Fruit fly (Drosophila melanogaster): Measurements from ENCODE around the gene Hip14.

Gene Hip14

dm6 chr3L:15982148-15982547, 5.9 kb upstream of the Hip14 start:
- TF ChIP-seq dac (GFP tag; optimal IDR thresholded peaks at IDR 0.05) (no peak), vri (GFP tag; optimal IDR thresholded peaks at IDR 0.05) (no peak), Sox15 (GFP tag; optimal IDR thresholded peaks at IDR 0.05) (no peak), CG9139 (GFP tag; optimal IDR thresholded peaks at IDR 0.05) (no peak), fd59A (GFP tag; optimal IDR thresholded peaks at IDR 0.05) (no peak), CG11762 (GFP tag; optimal IDR thresholded peaks at IDR 0.05; ENCODE audit: insufficient read depth) (no peak), CG10669 (GFP tag; optimal IDR thresholded peaks at IDR 0.05) (no peak), CG31627 (GFP tag; optimal IDR thresholded peaks at IDR 0.05) (no peak), CG8632 (GFP tag; optimal IDR thresholded peaks at IDR 0.05) (no peak), Smox (GFP tag; optimal IDR thresholded peaks at IDR 0.05) (no peak), CG11294 (GFP tag; IDR thresholded peaks at IDR 0.05) (no peak), CG4318 (GFP tag; optimal IDR thresholded peaks at IDR 0.05) (no peak), Met (GFP tag; optimal IDR thresholded peaks at IDR 0.05) (no peak), lz (GFP tag; optimal IDR thresholded peaks at IDR 0.05) (no peak), Gug (GFP tag; IDR thresholded peaks at IDR 0.05) (no peak), CG6276 (GFP tag; optimal IDR thresholded peaks at IDR 0.05) (no peak), CG6808 (GFP tag; optimal IDR thresholded peaks at IDR 0.05) (no peak), Blimp-1 (GFP tag; optimal IDR thresholded peaks at IDR 0.05) (no peak), Sox14 (GFP tag; optimal IDR thresholded peaks at IDR 0.05) (no peak), pdm3 (GFP tag; optimal IDR thresholded peaks at IDR 0.05) (no peak)

dm6 chr3L:15982783-15983432, 5.1 kb upstream of the Hip14 start, which contains the start of the genes brm and Arl1:
Gene brm, minus strand, starts transcription at chr3L:15982869.
Gene Arl1, plus strand, starts transcription at chr3L:15983135.
- TF ChIP-seq CG10669 (GFP tag; optimal IDR thresholded peaks at IDR 0.05), result peak; percentile 96
- peak; percentile 92 for TF ChIP-seq CG6854 (GFP tag; optimal IDR thresholded peaks at IDR 0.05)
- peak; percentile 97 for TF ChIP-seq Eip93F (GFP tag; optimal IDR thresholded peaks at IDR 0.05)
- TF ChIP-seq Eip75B (GFP tag; optimal IDR thresholded peaks at IDR 0.05), result peak; percentile 94
- TF ChIP-seq Hr39 (GFP tag; optimal IDR thresholded peaks at IDR 0.05), result peak; percentile 92
- TF ChIP-seq CG3032 (tag; optimal IDR thresholded peaks at IDR 0.05), result peak; percentile 99
- peak; percentile 96 for TF ChIP-seq CG9139 (GFP tag; optimal IDR thresholded peaks at IDR 0.05)
- peak; percentile 99 for TF ChIP-seq CG6163 (GFP tag; IDR thresholded peaks at IDR 0.05)
- TF ChIP-seq Eip78C (GFP tag), result peak; percentile 99
- TF ChIP-seq spab (GFP tag; optimal IDR thresholded peaks at IDR 0.05), result peak; percentile 96
- no peak for TF ChIP-seq CG16779 (tag; optimal IDR thresholded peaks at IDR 0.05)
- TF ChIP-seq cyc (GFP tag; optimal IDR thresholded peaks at IDR 0.05), result peak; percentile 96
- peak; percentile 98 for TF ChIP-seq acj6 (GFP tag; optimal IDR thresholded peaks at IDR 0.05)
- peak; percentile 90 for TF ChIP-seq Ets21C (GFP tag; optimal IDR thresholded peaks at IDR 0.05)
- peak; percentile 98 for TF ChIP-seq CG8632 (GFP tag; optimal IDR thresholded peaks at IDR 0.05)
- TF ChIP-seq dsx (GFP tag; optimal IDR thresholded peaks at IDR 0.05; ENCODE audit: poor library complexity, severe bottlenecking), result peak; percentile 97
- TF ChIP-seq lz (GFP tag; optimal IDR thresholded peaks at IDR 0.05), result peak; percentile 96
- TF ChIP-seq fd85E (GFP tag; optimal IDR thresholded peaks at IDR 0.05), result peak; percentile 85
- TF ChIP-seq Hr38 (GFP tag; optimal IDR thresholded peaks at IDR 0.05), result peak; percentile 6
- TF ChIP-seq CG32006 (GFP tag; optimal IDR thresholded peaks at IDR 0.05), result peak; percentile 98
- peak; percentile 92 for TF ChIP-seq Blimp-1 (GFP tag; optimal IDR thresholded peaks at IDR 0.05)
- TF ChIP-seq achi (GFP tag; optimal IDR thresholded peaks at IDR 0.05), result peak; percentile 97
- TF ChIP-seq svp (GFP tag), result peak; percentile 99
- TF ChIP-seq CG11762 (GFP tag; optimal IDR thresholded peaks at IDR 0.05; ENCODE audit: insufficient read depth), result peak; percentile 95
- peak; percentile 94 for TF ChIP-seq CG6792 (GFP tag; optimal IDR thresholded peaks at IDR 0.05)
- peak; percentile 96 to 98 for TF ChIP-seq salr (GFP tag; optimal IDR thresholded peaks at IDR 0.05)
- peak; percentile 97 for TF ChIP-seq Lpt (GFP tag; optimal IDR thresholded peaks at IDR 0.05)
- peak; percentile 97 for TF ChIP-seq net (GFP tag; optimal IDR thresholded peaks at IDR 0.05)
- TF ChIP-seq CG7368 (GFP tag; optimal IDR thresholded peaks at IDR 0.05), result peak; percentile 94
- TF ChIP-seq CG11294 (GFP tag; IDR thresholded peaks at IDR 0.05), result peak; percentile 98
- peak; percentile 99 for TF ChIP-seq Ets96B (tag; optimal IDR thresholded peaks at IDR 0.05)
- peak; percentile 99 for TF ChIP-seq CG4318 (GFP tag; optimal IDR thresholded peaks at IDR 0.05)
- peak; percentile 98 for TF ChIP-seq CG3919 (GFP tag; optimal IDR thresholded peaks at IDR 0.05)
- TF ChIP-seq CG10631 (GFP tag; optimal IDR thresholded peaks at IDR 0.05), result peak; percentile 98
- TF ChIP-seq esn (GFP tag; optimal IDR thresholded peaks at IDR 0.05), result peak; percentile 96
- peak; percentile 95 for TF ChIP-seq CG8319 (GFP tag; optimal IDR thresholded peaks at IDR 0.05)
- no peak for TF ChIP-seq fkh (GFP tag; optimal IDR thresholded peaks at IDR 0.05)
- peak; percentile 96 for TF ChIP-seq CG6808 (GFP tag; optimal IDR thresholded peaks at IDR 0.05)
